Worm (Caenorhabditis elegans) whole organism, L2 larva: Measurements from ENCODE around the gene F11A5.5.

Experiments
- F13H6.1 ChIP-seq: sonication (generic microtip); optimal IDR thresholded peaks from 2 replicates; lab custom pipeline; 2016; ENCODE audit warnings: missing genetic modification characterization, missing compliant biosample characterization
- Y55F3AM.14 ChIP-seq: fragments of 200-800 bp; sonication (Bioruptor generic); optimal IDR thresholded peaks from 2 replicates; lab custom pipeline; 2018; ENCODE audit warnings: mild to moderate bottlenecking, missing genetic modification characterization, missing compliant biosample characterization
- ZK546.5 ChIP-seq: sonication (generic microtip); optimal IDR thresholded peaks from 2 replicates; lab custom pipeline; 2017; ENCODE audit warnings: missing biosample characterization, missing genetic modification characterization
- alr-1 ChIP-seq: fragments of 150-350 bp; optimal IDR thresholded peaks from 2 replicates; lab custom pipeline; 2014; ENCODE audit warnings: missing biosample characterization, missing genetic modification characterization
- aly-2 ChIP-seq: fragments of 150-350 bp; optimal IDR thresholded peaks from 2 replicates; lab custom pipeline; 2014; ENCODE audit warnings: missing biosample characterization, missing genetic modification characterization
- ceh-16 ChIP-seq: fragments of 150-350 bp; optimal IDR thresholded peaks from 2 replicates; lab custom pipeline; 2014; ENCODE audit warnings: missing biosample characterization, missing genetic modification characterization
- crh-2 ChIP-seq: sonication (generic microtip); optimal IDR thresholded peaks from 2 replicates; lab custom pipeline; 2017; ENCODE audit warnings: missing biosample characterization, missing genetic modification characterization
- dmd-4 ChIP-seq: sonication (generic microtip); optimal IDR thresholded peaks from 2 replicates; lab custom pipeline; 2017; ENCODE audit warnings: missing biosample characterization, missing genetic modification characterization
- elt-1 ChIP-seq: fragments of 150-350 bp; optimal IDR thresholded peaks from 2 replicates; lab custom pipeline; 2014; ENCODE audit warnings: missing biosample characterization, missing genetic modification characterization
- fos-1 ChIP-seq: fragments of 150-350 bp; optimal IDR thresholded peaks from 2 replicates; lab custom pipeline; 2014; ENCODE audit warnings: missing biosample characterization, missing genetic modification characterization
- gmeb-1 ChIP-seq: fragments of 150-350 bp; optimal IDR thresholded peaks from 2 replicates; lab custom pipeline; 2014; ENCODE audit warnings: missing biosample characterization, missing genetic modification characterization
- lin-11 ChIP-seq: fragments of 150-350 bp; sonication (generic microtip); optimal IDR thresholded peaks from 2 replicates; lab custom pipeline; 2014; ENCODE audit warnings: missing biosample characterization, missing genetic modification characterization, inconsistent platforms, mixed read lengths
- lin-13 ChIP-seq: fragments of 150-350 bp; optimal IDR thresholded peaks from 2 replicates; lab custom pipeline; 2014; ENCODE audit warnings: missing biosample characterization, missing genetic modification reagents, missing genetic modification characterization
- lsy-2 ChIP-seq, 2 experiments: fragments of 150-350 bp in 1 of 2; sonication (generic microtip) in 1 of 2; optimal IDR thresholded peaks; 2 replicates each; lab custom pipeline; 2014 to 2017; ENCODE audit warnings: missing biosample characterization in 2 of 2, missing genetic modification characterization in 2 of 2
- mab-5 ChIP-seq: fragments of 150-350 bp; optimal IDR thresholded peaks from 2 replicates; lab custom pipeline; 2014; ENCODE audit warnings: missing biosample characterization, missing genetic modification characterization
- mbf-1 ChIP-seq: sonication (generic microtip); optimal IDR thresholded peaks from 2 replicates; lab custom pipeline; 2017; ENCODE audit warnings: missing biosample characterization, missing genetic modification characterization
- nhr-11 ChIP-seq: fragments of 150-350 bp; optimal IDR thresholded peaks from 2 replicates; lab custom pipeline; 2014; ENCODE audit warnings: missing biosample characterization, missing genetic modification characterization
- nhr-12 ChIP-seq: fragments of 150-350 bp; optimal IDR thresholded peaks from 2 replicates; lab custom pipeline; 2014; ENCODE audit warnings: missing biosample characterization, missing genetic modification characterization
- nhr-129 ChIP-seq: fragments of 150-350 bp; optimal IDR thresholded peaks from 2 replicates; lab custom pipeline; 2014; ENCODE audit warnings: missing biosample characterization, missing genetic modification characterization
- nhr-21 ChIP-seq: fragments of 150-350 bp; optimal IDR thresholded peaks from 2 replicates; lab custom pipeline; 2014; ENCODE audit warnings: missing biosample characterization, missing genetic modification characterization
- nhr-23 ChIP-seq: fragments of 150-350 bp; optimal IDR thresholded peaks from 2 replicates; lab custom pipeline; 2014; ENCODE audit warnings: missing biosample characterization, missing genetic modification reagents, missing genetic modification characterization
- nhr-237 ChIP-seq: fragments of 150-350 bp; optimal IDR thresholded peaks from 2 replicates; lab custom pipeline; 2014; ENCODE audit warnings: missing biosample characterization, missing genetic modification characterization
- nhr-25 ChIP-seq: fragments of 150-350 bp; sonication (generic microtip); optimal IDR thresholded peaks from 3 replicates; lab custom pipeline; 2014; ENCODE audit warnings: missing biosample characterization, missing genetic modification characterization
- nhr-6 ChIP-seq: fragments of 150-350 bp; optimal IDR thresholded peaks from 2 replicates; lab custom pipeline; 2014; ENCODE audit warnings: missing biosample characterization, missing genetic modification characterization
- nhr-77 ChIP-seq: fragments of 150-350 bp; optimal IDR thresholded peaks from 2 replicates; lab custom pipeline; 2014; ENCODE audit warnings: missing biosample characterization, missing genetic modification characterization
- sem-4 ChIP-seq: fragments of 150-350 bp; optimal IDR thresholded peaks from 2 replicates; lab custom pipeline; 2014; ENCODE audit warnings: missing biosample characterization, missing genetic modification reagents, missing genetic modification characterization
- skn-1 ChIP-seq: sonication (generic microtip); optimal IDR thresholded peaks from 2 replicates; lab custom pipeline; 2017; ENCODE audit warnings: missing biosample characterization, missing genetic modification characterization
- sma-3 ChIP-seq: sonication (generic microtip); optimal IDR thresholded peaks from 2 replicates; lab custom pipeline; 2016; ENCODE audit warnings: missing genetic modification reagents, missing genetic modification characterization, missing compliant biosample characterization
- sma-9 ChIP-seq, 2 experiments: fragments of 150-350 bp in 1 of 2; sonication (generic microtip) in 1 of 2; optimal IDR thresholded peaks; 2 replicates each; lab custom pipeline; 2014 to 2016; ENCODE audit warnings: missing genetic modification characterization in 2 of 2, mild to moderate bottlenecking in 1 of 2, missing biosample characterization in 1 of 2, missing compliant biosample characterization in 1 of 2, missing genetic modification reagents in 1 of 2, moderate library complexity in 1 of 2
- snpc-4 ChIP-seq: fragments of 150-350 bp; optimal IDR thresholded peaks from 2 replicates; lab custom pipeline; 2014; ENCODE audit warnings: missing biosample characterization, missing genetic modification characterization
- unc-39 ChIP-seq: fragments of 150-350 bp; optimal IDR thresholded peaks from 2 replicates; lab custom pipeline; 2014; ENCODE audit warnings: missing biosample characterization, missing genetic modification characterization
- unc-55 ChIP-seq: fragments of 150-350 bp; sonication (generic microtip); optimal IDR thresholded peaks from 3 replicates; lab custom pipeline; 2014; ENCODE audit warnings: missing biosample characterization, missing genetic modification reagents, missing genetic modification characterization
- zag-1 ChIP-seq: fragments of 150-350 bp; optimal IDR thresholded peaks from 2 replicates; lab custom pipeline; 2014; ENCODE audit warnings: missing biosample characterization, missing genetic modification characterization
- ztf-1 ChIP-seq: fragments of 200-800 bp; sonication (Bioruptor generic); conservative IDR thresholded peaks from 2 replicates; pipeline ENCODE4 v1.3.6; 2022; ENCODE audit warnings: missing genetic modification characterization, missing compliant biosample characterization

Gene F11A5.5

DNA sequence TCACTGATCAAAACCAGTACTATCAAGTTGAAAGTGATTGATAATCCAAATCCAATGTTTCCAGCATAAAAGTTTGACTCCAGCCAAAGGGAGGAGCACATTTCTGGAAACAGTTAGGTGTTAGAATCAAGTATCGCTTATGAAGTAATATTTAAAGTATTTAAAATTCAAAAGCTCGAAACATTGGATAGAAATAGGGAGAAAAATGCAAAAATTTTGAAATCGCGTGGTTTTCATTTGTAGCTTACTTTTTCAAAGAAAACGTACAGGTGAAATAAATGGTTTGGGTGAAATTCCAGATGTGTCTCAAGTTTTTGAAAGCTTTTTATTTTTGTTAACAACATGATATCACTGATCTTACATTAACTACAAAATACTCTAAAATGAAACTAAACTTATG lies 29.1 kb upstream of the F11A5.5 start, which contains the start of gene str-111:
Gene str-111, minus strand, starts transcription at position 101 of the 400 bp plus-strand sequence.
- no peak for TF ChIP-seq crh-2 (tag; lab: Kevin White, UChicago)
- no peak for TF ChIP-seq ceh-16
- TF ChIP-seq alr-1 (tag; lab: Kevin White, UChicago), result no peak
- no peak for TF ChIP-seq sma-9 (GFP tag; optimal IDR thresholded peaks at IDR 0.05; lab: Kevin White, UChicago)
- TF ChIP-seq sma-9 (tag; optimal IDR thresholded peaks at IDR 0.05; lab: Kevin White, UChicago), result no peak
- no peak for TF ChIP-seq snpc-4 (tag; lab: Kevin White, UChicago)
- no peak for TF ChIP-seq skn-1 (tag; lab: Kevin White, UChicago)
- no peak for TF ChIP-seq sma-3 (GFP tag; lab: Kevin White, UChicago)
- no peak for TF ChIP-seq ztf-1 (GFP tag; lab: Robert Waterston, UW)
- TF ChIP-seq gmeb-1 (tag; lab: Kevin White, UChicago), result no peak
- no peak for TF ChIP-seq unc-39
- TF ChIP-seq nhr-11 (tag; lab: Kevin White, UChicago), result no peak
- no peak for TF ChIP-seq lin-11 (tag; lab: Kevin White, UChicago)
- TF ChIP-seq ZK546.5 (tag; lab: Kevin White, UChicago), result no peak
- TF ChIP-seq nhr-23, result no peak
- TF ChIP-seq sem-4 (tag; lab: Kevin White, UChicago), result no peak
- no peak for TF ChIP-seq F13H6.1 (tag; lab: Kevin White, UChicago)
- TF ChIP-seq mbf-1 (tag; lab: Kevin White, UChicago), result no peak

DNA sequence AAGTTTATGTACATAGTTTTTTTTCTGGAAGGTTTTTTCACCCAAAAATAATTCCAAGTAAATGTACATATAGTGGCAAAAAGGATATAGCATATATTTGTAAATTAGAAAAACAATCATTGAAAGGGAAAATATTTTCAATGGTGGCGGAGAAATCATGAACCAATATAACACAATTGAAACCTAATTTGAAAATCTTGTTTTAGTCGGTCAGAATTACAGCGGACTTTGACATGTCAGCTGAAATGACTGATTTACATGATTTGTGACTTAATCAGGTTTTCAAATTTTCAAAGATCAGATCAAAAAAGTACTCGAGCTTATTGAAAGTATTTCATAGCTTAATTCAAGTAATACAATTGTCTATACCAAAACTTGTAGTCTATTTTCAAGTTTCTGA lies 26.4 kb upstream of the F11A5.5 start, which contains the start of gene K05D4.9:
Gene K05D4.9, minus strand, starts transcription at position 101 of the 400 bp plus-strand sequence.
- TF ChIP-seq nhr-21 (tag; lab: Kevin White, UChicago), result no peak
- TF ChIP-seq snpc-4 (tag; lab: Kevin White, UChicago), result no peak
- TF ChIP-seq nhr-23, result no peak
- TF ChIP-seq nhr-12 (tag; lab: Kevin White, UChicago), result no peak
- TF ChIP-seq sma-9 (GFP tag; optimal IDR thresholded peaks at IDR 0.05; lab: Kevin White, UChicago), result no peak
- TF ChIP-seq sma-9 (tag; optimal IDR thresholded peaks at IDR 0.05; lab: Kevin White, UChicago), result no peak

- TF ChIP-seq fos-1 (tag; lab: Kevin White, UChicago), result peak; percentile 35
- TF ChIP-seq zag-1 (tag; lab: Kevin White, UChicago), result no peak
- no peak for TF ChIP-seq sma-3 (GFP tag; lab: Kevin White, UChicago)
These were observed 24.0 kb upstream of the F11A5.5 start for ce11 chrV:16174109-16174508.

- peak; percentile 65 for TF ChIP-seq fos-1 (tag; lab: Kevin White, UChicago)
- TF ChIP-seq aly-2 (tag; lab: Kevin White, UChicago), result no peak
- TF ChIP-seq nhr-6, result no peak
- TF ChIP-seq nhr-12 (tag; lab: Kevin White, UChicago), result no peak
- no peak for TF ChIP-seq lin-11 (tag; lab: Kevin White, UChicago)
- TF ChIP-seq nhr-129, result no peak
These were observed 22.9 kb upstream of the F11A5.5 start for ce11 chrV:16175227-16175626.

DNA sequence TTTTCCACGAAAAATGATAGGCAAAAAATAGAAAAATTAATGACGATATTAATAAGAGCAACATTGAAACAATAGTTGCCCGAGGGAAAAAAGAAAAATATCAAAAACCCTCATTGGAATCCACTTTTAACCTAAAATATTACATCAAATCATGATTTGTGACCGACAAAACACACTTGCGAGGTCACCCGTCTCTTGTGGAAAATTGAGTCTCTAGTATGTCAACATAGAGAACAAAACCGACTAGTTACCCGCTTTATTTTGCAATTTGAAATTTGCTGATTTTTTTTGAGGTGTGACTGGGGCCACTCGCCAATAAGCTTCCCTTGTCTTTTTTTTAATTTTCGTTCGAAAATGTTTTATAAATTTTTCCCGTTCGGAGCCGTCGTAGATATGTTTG lies 22.4 kb upstream of the F11A5.5 start, which contains the start of gene cyp-33D1:
Gene cyp-33D1, minus strand, starts transcription at position 101 of the 400 bp plus-strand sequence.
- TF ChIP-seq unc-55 (GFP tag; lab: Kevin White, UChicago) (no peak), zag-1 (tag; lab: Kevin White, UChicago) (no peak), ztf-1 (GFP tag; lab: Robert Waterston, UW) (no peak), mab-5 (no peak), nhr-6 (no peak), nhr-237 (tag; lab: Kevin White, UChicago) (no peak), nhr-77 (tag; lab: Kevin White, UChicago) (no peak), nhr-25 (tag; lab: Kevin White, UChicago) (no peak), dmd-4 (no peak), nhr-12 (tag; lab: Kevin White, UChicago) (no peak), sma-3 (GFP tag; lab: Kevin White, UChicago) (no peak), lsy-2 (tag; optimal IDR thresholded peaks at IDR 0.05; lab: Kevin White, UChicago) (no peak), nhr-23 (no peak), elt-1 (no peak), crh-2 (tag; lab: Kevin White, UChicago) (no peak), nhr-11 (tag; lab: Kevin White, UChicago) (no peak), lin-11 (tag; lab: Kevin White, UChicago) (no peak), lin-13 (GFP tag; lab: Kevin White, UChicago) (no peak), Y55F3AM.14 (GFP tag; lab: Kevin White, UChicago) (no peak)
